Worm (Caenorhabditis elegans) whole organism, late embryonic: Measurements from ENCODE around the gene gst-9.
A peak's percentile ranks its signal among the peaks of the same experiment; 100 is the strongest.

Experiments
- C08G9.2 ChIP-seq: sonication (generic microtip); optimal IDR thresholded peaks from 2 replicates; lab custom pipeline; 2016; ENCODE audit warnings: mild to moderate bottlenecking, missing genetic modification characterization, moderate library complexity, missing compliant biosample characterization
- K02D7.2 ChIP-seq: sonication (generic microtip); optimal IDR thresholded peaks from 2 replicates; lab custom pipeline; 2017; ENCODE audit warnings: mild to moderate bottlenecking, missing genetic modification characterization, missing compliant biosample characterization
- K09A11.1 ChIP-seq: sonication (generic microtip); optimal IDR thresholded peaks from 2 replicates; lab custom pipeline; 2017; ENCODE audit warnings: antibody characterized with exemption, mild to moderate bottlenecking, missing genetic modification characterization, missing compliant biosample characterization; ENCODE audit not compliant: insufficient read depth
- T23F11.4 ChIP-seq: fragments of 200-800 bp; sonication (Bioruptor generic); optimal IDR thresholded peaks from 2 replicates; lab custom pipeline; 2018; ENCODE audit warnings: mild to moderate bottlenecking, missing genetic modification characterization, missing compliant biosample characterization
- ceh-18 ChIP-seq: sonication (generic microtip); optimal IDR thresholded peaks from 2 replicates; lab custom pipeline; 2016; ENCODE audit warnings: missing genetic modification characterization, missing compliant biosample characterization
- ceh-19 ChIP-seq: fragments of 200-800 bp; sonication (Bioruptor generic); optimal IDR thresholded peaks from 2 replicates; lab custom pipeline; 2018; ENCODE audit warnings: mild to moderate bottlenecking, missing genetic modification characterization, missing compliant biosample characterization
- ceh-24 ChIP-seq: sonication (generic microtip); optimal IDR thresholded peaks from 2 replicates; lab custom pipeline; 2016; ENCODE audit warnings: mild to moderate bottlenecking, missing genetic modification characterization, missing compliant biosample characterization
- ceh-31 ChIP-seq: sonication (generic microtip); optimal IDR thresholded peaks from 2 replicates; lab custom pipeline; 2016; ENCODE audit warnings: missing genetic modification characterization, missing compliant biosample characterization
- ceh-45 ChIP-seq: fragments of 200-800 bp; sonication (Bioruptor generic); IDR thresholded peaks from 2 replicates; pipeline ENCODE4 v1.3.6; 2022; ENCODE audit warnings: missing genetic modification reagents, missing genetic modification characterization, missing compliant biosample characterization
- ceh-48 ChIP-seq: sonication (generic microtip); optimal IDR thresholded peaks from 2 replicates; lab custom pipeline; 2016; ENCODE audit warnings: missing genetic modification characterization, inconsistent platforms, missing compliant biosample characterization
- ceh-6 ChIP-seq: fragments of 200-800 bp; sonication (Bioruptor generic); optimal IDR thresholded peaks from 2 replicates; lab custom pipeline; 2018; ENCODE audit warnings: mild to moderate bottlenecking, missing genetic modification characterization, missing compliant biosample characterization
- ceh-9 ChIP-seq: sonication (generic microtip); optimal IDR thresholded peaks from 2 replicates; lab custom pipeline; 2016; ENCODE audit warnings: mild to moderate bottlenecking, missing genetic modification characterization, inconsistent platforms, missing compliant biosample characterization
- dve-1 ChIP-seq: sonication (generic microtip); optimal IDR thresholded peaks from 2 replicates; lab custom pipeline; 2017; ENCODE audit warnings: antibody characterized with exemption, mild to moderate bottlenecking, missing genetic modification characterization, missing compliant biosample characterization
- elt-2 ChIP-seq: sonication (generic microtip); optimal IDR thresholded peaks from 2 replicates; lab custom pipeline; 2016; ENCODE audit warnings: missing genetic modification reagents, missing genetic modification characterization, missing compliant biosample characterization
- ets-4 ChIP-seq: sonication (generic microtip); optimal IDR thresholded peaks from 2 replicates; lab custom pipeline; 2016; ENCODE audit warnings: missing genetic modification characterization, missing compliant biosample characterization
- eyg-1 ChIP-seq: sonication (generic microtip); optimal IDR thresholded peaks from 2 replicates; lab custom pipeline; 2016; ENCODE audit warnings: missing genotype, missing genetic modification characterization, missing compliant biosample characterization
- fax-1 ChIP-seq: sonication (generic microtip); optimal IDR thresholded peaks from 2 replicates; lab custom pipeline; 2016; ENCODE audit warnings: missing genotype, missing genetic modification characterization, missing compliant biosample characterization
- hlh-30 ChIP-seq: sonication (generic microtip); optimal IDR thresholded peaks from 2 replicates; lab custom pipeline; 2017; ENCODE audit warnings: antibody characterized with exemption, missing genetic modification characterization, missing compliant biosample characterization; ENCODE audit not compliant: insufficient read depth
- madf-2 ChIP-seq: sonication (generic microtip); optimal IDR thresholded peaks from 2 replicates; lab custom pipeline; 2017; ENCODE audit warnings: missing genetic modification characterization, missing compliant biosample characterization
- nfya-1 ChIP-seq: sonication (generic microtip); optimal IDR thresholded peaks from 2 replicates; lab custom pipeline; 2017; ENCODE audit warnings: missing genetic modification characterization, mild to moderate bottlenecking, missing compliant biosample characterization, antibody characterized with exemption, moderate library complexity
- pha-2 ChIP-seq: sonication (generic microtip); optimal IDR thresholded peaks from 2 replicates; lab custom pipeline; 2017; ENCODE audit warnings: mild to moderate bottlenecking, missing genetic modification characterization, missing compliant biosample characterization
- pros-1 ChIP-seq: fragments of 150-350 bp; optimal IDR thresholded peaks from 2 replicates; lab custom pipeline; 2014; ENCODE audit warnings: missing biosample characterization, missing genetic modification reagents, missing genetic modification characterization
- rnt-1 ChIP-seq: sonication (generic microtip); optimal IDR thresholded peaks from 2 replicates; lab custom pipeline; 2016; ENCODE audit warnings: missing genetic modification characterization, missing compliant biosample characterization
- tbx-2 ChIP-seq: sonication (generic microtip); optimal IDR thresholded peaks from 2 replicates; lab custom pipeline; 2016; ENCODE audit warnings: missing genetic modification characterization, missing compliant biosample characterization
- ttx-3 ChIP-seq: sonication (generic microtip); optimal IDR thresholded peaks from 2 replicates; lab custom pipeline; 2016; ENCODE audit warnings: missing genetic modification reagents, missing genetic modification characterization, missing compliant biosample characterization
- unc-3 ChIP-seq, 2 experiments: fragments of 200-800 bp in 1 of 2; sonication (Bioruptor generic) in 1 of 2; sonication (generic microtip) in 1 of 2; conservative IDR thresholded peaks in 1 of 2; optimal IDR thresholded peaks in 1 of 2; 2 replicates each; pipeline versions ENCODE4 v1.3.6 to Lab custom; 2016 to 2022; ENCODE audit warnings: missing compliant biosample characterization in 2 of 2, missing genetic modification characterization in 2 of 2, missing genetic modification reagents in 1 of 2
- unc-86 ChIP-seq: sonication (generic microtip); optimal IDR thresholded peaks from 2 replicates; lab custom pipeline; 2016; ENCODE audit warnings: missing genetic modification characterization, missing compliant biosample characterization
- zip-5 ChIP-seq: sonication (generic microtip); optimal IDR thresholded peaks from 2 replicates; lab custom pipeline; 2016; ENCODE audit warnings: missing genetic modification characterization, missing compliant biosample characterization
- ztf-16 ChIP-seq: sonication (generic microtip); optimal IDR thresholded peaks from 2 replicates; lab custom pipeline; 2017; ENCODE audit warnings: missing genetic modification characterization, missing compliant biosample characterization

Gene gst-9

ce11 chrII:4874335-4874861 is 17.0 kb upstream of the gst-9 start, which contains the start of gene F11G11.15:
F11G11.15 (plus strand) TSS chrII:4874845.
- TF ChIP-seq C08G9.2 (tag; lab: Kevin White, UChicago), result no peak
- no peak for TF ChIP-seq T23F11.4 (GFP tag; lab: Kevin White, UChicago)
- TF ChIP-seq madf-2, result no peak
- TF ChIP-seq K02D7.2 (tag; lab: Kevin White, UChicago), result no peak
- TF ChIP-seq ztf-16, result no peak
- no peak for TF ChIP-seq ceh-18

ce11 chrII:4876091-4876490 is 15.3 kb upstream of the gst-9 start, which contains the start of gene F11G11.13:
F11G11.13 (minus strand) TSS chrII:4876179.
- TF ChIP-seq dve-1 (tag; lab: Kevin White, UChicago) (no peak), elt-2 (tag; lab: Kevin White, UChicago) (no peak), nfya-1 (tag; lab: Kevin White, UChicago) (no peak), K09A11.1 (no peak), zip-5 (tag; lab: Kevin White, UChicago) (no peak), madf-2 (no peak), ceh-6 (GFP tag; lab: Kevin White, UChicago) (no peak)
- TF ChIP-seq, all 69 proteins: peak for 0

- TF ChIP-seq ttx-3 (tag; lab: Kevin White, UChicago) (no peak), elt-2 (tag; lab: Kevin White, UChicago) (peak; percentile 30)
- TF ChIP-seq, all 69 proteins: peak for 1
These were observed 11.8 kb upstream of the gst-9 start, which contains the start of gene gst-6 for ce11 chrII:4879629-4880028. gst-6 (plus strand) TSS chrII:4879891.

- TF ChIP-seq ceh-24, result no peak
- no peak for TF ChIP-seq unc-3 (GFP tag; conservative IDR thresholded peaks at IDR 0.05; lab: Robert Waterston, UW)
- no peak for TF ChIP-seq unc-3 (tag; optimal IDR thresholded peaks at IDR 0.05; lab: Kevin White, UChicago)
- peak; percentile 59 for TF ChIP-seq elt-2 (tag; lab: Kevin White, UChicago)
- TF ChIP-seq, all 69 proteins: peak for 1
These were observed 9.7 kb upstream of the gst-9 start, which contains the start of gene gst-7 for ce11 chrII:4881727-4882126. gst-7 (plus strand) TSS chrII:4882062.

ce11 chrII:4882498-4882897 is 8.9 kb upstream of the gst-9 start:
- no peak for TF ChIP-seq ceh-31 (tag; lab: Kevin White, UChicago)
- no peak for TF ChIP-seq tbx-2 (tag; lab: Kevin White, UChicago)
- TF ChIP-seq rnt-1, result no peak
- TF ChIP-seq unc-86 (tag; lab: Kevin White, UChicago), result no peak
- no peak for TF ChIP-seq ceh-9 (tag; lab: Kevin White, UChicago)
- TF ChIP-seq zip-5 (tag; lab: Kevin White, UChicago), result no peak

- TF ChIP-seq pros-1 (no peak), pha-2 (tag; lab: Kevin White, UChicago) (no peak), hlh-30 (no peak), ets-4 (no peak), ttx-3 (tag; lab: Kevin White, UChicago) (no peak), ceh-45 (GFP tag; lab: Robert Waterston, UW) (no peak), ceh-18 (no peak), fax-1 (tag; lab: Kevin White, UChicago) (no peak), ceh-9 (tag; lab: Kevin White, UChicago) (no peak), unc-86 (tag; lab: Kevin White, UChicago) (no peak), ceh-48 (tag; lab: Kevin White, UChicago) (no peak), ceh-31 (tag; lab: Kevin White, UChicago) (no peak), ceh-19 (GFP tag; lab: Kevin White, UChicago) (no peak), eyg-1 (tag; lab: Kevin White, UChicago) (no peak), unc-3 (GFP tag; conservative IDR thresholded peaks at IDR 0.05; lab: Robert Waterston, UW) (no peak), unc-3 (tag; optimal IDR thresholded peaks at IDR 0.05; lab: Kevin White, UChicago) (no peak), nfya-1 (tag; lab: Kevin White, UChicago) (no peak)
- TF ChIP-seq, all 69 proteins: peak for 0
These were observed 8.0 kb upstream of the gst-9 start, which contains the start of gene gst-8 for ce11 chrII:4883412-4883811. gst-8 (plus strand) TSS chrII:4883712.
